Fruit fly (Drosophila melanogaster) whole organism, pupa: Measurements from ENCODE around the gene CG9632.

ENCODE experiments used
- CG10348 ChIP-seq: fragments of 200-800 bp; sonication (Bioruptor generic); IDR thresholded peaks from 2 replicates; pipeline ENCODE4 v1.3.6; 2022; ENCODE audit warnings: missing biosample characterization, missing genetic modification characterization
- CG12605 ChIP-seq: fragments of 200-800 bp; sonication (Bioruptor generic); IDR thresholded peaks from 2 replicates; pipeline ENCODE4 v1.3.6; 2022; ENCODE audit warnings: missing biosample characterization, missing genetic modification characterization
- CG13204 ChIP-seq: fragments of 200-800 bp; sonication (Bioruptor generic); optimal IDR thresholded peaks from 2 replicates; lab custom pipeline; 2018; ENCODE audit warnings: missing biosample characterization, mild to moderate bottlenecking, missing genetic modification characterization, moderate library complexity
- CG14655 ChIP-seq: fragments of 200-800 bp; sonication (Bioruptor generic); optimal IDR thresholded peaks from 3 replicates; lab custom pipeline; 2017; ENCODE audit warnings: mild to moderate bottlenecking, missing biosample characterization, missing genetic modification reagents, missing genetic modification characterization
- CG32121 ChIP-seq: fragments of 200-800 bp; sonication (Bioruptor generic); IDR thresholded peaks from 2 replicates; pipeline ENCODE4 v1.3.6; 2022; ENCODE audit warnings: missing biosample characterization, missing genetic modification characterization
- CG8159 ChIP-seq: fragments of 200-800 bp; sonication (Bioruptor generic); optimal IDR thresholded peaks from 3 replicates; lab custom pipeline; 2018; ENCODE audit warnings: missing biosample characterization, mild to moderate bottlenecking, missing genetic modification characterization, moderate library complexity
- CG8301 ChIP-seq: fragments of 200-800 bp; sonication (Bioruptor generic); optimal IDR thresholded peaks from 2 replicates; lab custom pipeline; 2018; ENCODE audit warnings: missing biosample characterization, mild to moderate bottlenecking, missing genetic modification characterization
- CG9948 ChIP-seq: fragments of 200-800 bp; sonication (Bioruptor generic); optimal IDR thresholded peaks from 2 replicates; lab custom pipeline; 2018; ENCODE audit warnings: missing biosample characterization, mild to moderate bottlenecking, missing genetic modification characterization, moderate library complexity
- D1 ChIP-seq: fragments of 200-800 bp; sonication (Bioruptor generic); optimal IDR thresholded peaks from 2 replicates; lab custom pipeline; 2018; ENCODE audit warnings: missing biosample characterization, mild to moderate bottlenecking, missing genetic modification characterization, moderate library complexity

dm6 chr3R:15872829-15873440, 12.9 kb downstream of the CG9632 start:
- no peak for TF ChIP-seq CG8159 (tag; lab: Kevin White, UChicago)
- no peak for TF ChIP-seq CG10348 (GFP tag; lab: Robert Waterston, UW)
- no peak for TF ChIP-seq CG14655
- no peak for TF ChIP-seq CG32121
- TF ChIP-seq D1 = no peak
- no peak for TF ChIP-seq CG12605 (GFP tag; lab: Robert Waterston, UW)
- no peak for TF ChIP-seq CG8301
- no peak for TF ChIP-seq CG13204 (GFP tag; lab: Kevin White, UChicago)
- no peak for TF ChIP-seq CG9948 (tag; lab: Kevin White, UChicago)
